Fruit fly (Drosophila melanogaster) whole organism, embryonic: ENCODE results near the gene CG13601.

Experiments used
- CG10543 ChIP-seq: fragments of 200-800 bp; sonication (Bioruptor generic); optimal IDR thresholded peaks from 3 replicates; lab custom pipeline; 2017; ENCODE audit warnings: missing biosample characterization, mild to moderate bottlenecking, missing genetic modification characterization, moderate library complexity
- CG11696 ChIP-seq: fragments of 200-800 bp; sonication (Bioruptor generic); IDR thresholded peaks from 2 replicates; pipeline ENCODE4 v1.3.6; 2022; ENCODE audit warnings: missing biosample characterization, missing genetic modification characterization
- CG11723 ChIP-seq: fragments of 200-800 bp; sonication (Bioruptor generic); optimal IDR thresholded peaks from 2 replicates; lab custom pipeline; 2017; ENCODE audit warnings: missing biosample characterization, mild to moderate bottlenecking, missing genetic modification characterization
- CG12219 ChIP-seq: fragments of 200-800 bp; sonication (Bioruptor generic); optimal IDR thresholded peaks from 3 replicates; lab custom pipeline; 2018; ENCODE audit warnings: missing biosample characterization, mild to moderate bottlenecking, missing genetic modification characterization
- CG1233 ChIP-seq: fragments of 200-800 bp; sonication (Bioruptor generic); optimal IDR thresholded peaks from 4 replicates; lab custom pipeline; 2018; ENCODE audit warnings: missing biosample characterization, mild to moderate bottlenecking, missing genetic modification characterization
- CG13424 ChIP-seq: fragments of 200-800 bp; sonication (Bioruptor generic); optimal IDR thresholded peaks from 2 replicates; lab custom pipeline; 2019; ENCODE audit warnings: missing biosample characterization, mild to moderate bottlenecking, missing genetic modification characterization, moderate library complexity
- CG14710 ChIP-seq: fragments of 200-800 bp; sonication (Bioruptor generic); optimal IDR thresholded peaks from 3 replicates; lab custom pipeline; 2019; ENCODE audit warnings: missing biosample characterization, mild to moderate bottlenecking, missing genetic modification characterization, moderate library complexity
- CG14860 ChIP-seq: fragments of 200-800 bp; sonication (Bioruptor generic); IDR thresholded peaks from 3 replicates; pipeline ENCODE4 v1.3.6; 2022; ENCODE audit warnings: missing biosample characterization, missing genetic modification characterization; ENCODE audit not compliant: partially characterized antibody
- CG1603 ChIP-seq: fragments of 200-800 bp; sonication (Bioruptor generic); optimal IDR thresholded peaks from 2 replicates; lab custom pipeline; 2019; ENCODE audit warnings: missing biosample characterization, mild to moderate bottlenecking, missing genetic modification characterization, moderate library complexity
- CG1647 ChIP-seq: fragments of 200-800 bp; sonication (Bioruptor generic); optimal IDR thresholded peaks from 3 replicates; lab custom pipeline; 2016; ENCODE audit warnings: missing biosample characterization, missing genetic modification characterization
- CG17802 ChIP-seq: fragments of 200-800 bp; sonication (Bioruptor generic); optimal IDR thresholded peaks from 2 replicates; lab custom pipeline; 2018; ENCODE audit warnings: missing biosample characterization, mild to moderate bottlenecking, missing genetic modification characterization, moderate library complexity
- CG18619 ChIP-seq: fragments of 200-800 bp; sonication (Bioruptor generic); optimal IDR thresholded peaks from 3 replicates; lab custom pipeline; 2017; ENCODE audit warnings: missing biosample characterization, mild to moderate bottlenecking, missing genetic modification characterization
- CG2116 ChIP-seq: fragments of 200-800 bp; sonication (Bioruptor generic); optimal IDR thresholded peaks from 3 replicates; lab custom pipeline; 2018; ENCODE audit warnings: missing biosample characterization, mild to moderate bottlenecking, missing genetic modification characterization
- CG43689 ChIP-seq: fragments of 200-800 bp; sonication (Bioruptor generic); IDR thresholded peaks from 2 replicates; pipeline ENCODE4 v1.3.6; 2022; ENCODE audit warnings: missing biosample characterization, missing genetic modification characterization
- CG4404 ChIP-seq: fragments of 200-800 bp; sonication (Bioruptor generic); IDR thresholded peaks from 2 replicates; pipeline ENCODE4 v1.3.6; 2022; ENCODE audit warnings: missing biosample characterization, missing genetic modification characterization
- CG4707 ChIP-seq: fragments of 200-800 bp; sonication (Bioruptor generic); optimal IDR thresholded peaks from 2 replicates; lab custom pipeline; 2018; ENCODE audit warnings: missing biosample characterization, mild to moderate bottlenecking, missing genetic modification characterization, moderate library complexity
- CG4820 ChIP-seq: fragments of 200-800 bp; sonication (Bioruptor generic); optimal IDR thresholded peaks from 3 replicates; lab custom pipeline; 2016; ENCODE audit warnings: missing biosample characterization, missing genetic modification characterization
- CG6254 ChIP-seq: fragments of 200-800 bp; sonication (Bioruptor generic); optimal IDR thresholded peaks from 3 replicates; lab custom pipeline; 2017; ENCODE audit warnings: mild to moderate bottlenecking, missing biosample characterization, missing genetic modification reagents, missing genetic modification characterization
- CG6791 ChIP-seq: fragments of 200-800 bp; sonication (Bioruptor generic); IDR thresholded peaks from 3 replicates; pipeline ENCODE4 v1.3.6; 2022; ENCODE audit warnings: missing biosample characterization, missing genetic modification characterization; ENCODE audit not compliant: partially characterized antibody
- CG7928 ChIP-seq: fragments of 200-800 bp; sonication (Bioruptor generic); optimal IDR thresholded peaks from 2 replicates; lab custom pipeline; 2017; ENCODE audit warnings: missing biosample characterization, mild to moderate bottlenecking, missing genetic modification characterization
- CG7963 ChIP-seq: fragments of 200-800 bp; sonication (Bioruptor generic); IDR thresholded peaks from 3 replicates; pipeline ENCODE4 v1.3.6; 2022; ENCODE audit warnings: missing biosample characterization, missing genetic modification characterization; ENCODE audit not compliant: partially characterized antibody
- CoRest ChIP-seq: fragments of 200-800 bp; sonication (Bioruptor generic); optimal IDR thresholded peaks from 3 replicates; lab custom pipeline; 2018; ENCODE audit warnings: missing biosample characterization, mild to moderate bottlenecking, missing genetic modification characterization, moderate library complexity
- Drgx ChIP-seq: fragments of 200-800 bp; sonication (Bioruptor generic); IDR thresholded peaks from 2 replicates; pipeline ENCODE4 v1.3.6; 2022; ENCODE audit warnings: missing biosample characterization, missing genetic modification characterization
- Hey ChIP-seq: fragments of 200-800 bp; sonication (Bioruptor generic); optimal IDR thresholded peaks from 3 replicates; lab custom pipeline; 2018; ENCODE audit warnings: missing biosample characterization, mild to moderate bottlenecking, missing genetic modification characterization
- HmgZ ChIP-seq: fragments of 200-800 bp; sonication (Bioruptor generic); optimal IDR thresholded peaks from 2 replicates; lab custom pipeline; 2018; ENCODE audit warnings: missing biosample characterization, mild to moderate bottlenecking, missing genetic modification characterization
- Hr51 ChIP-seq, 2 experiments: fragments of 200-800 bp; sonication (Bioruptor generic); optimal IDR thresholded peaks; 2 replicates in 1 of 2; 3 replicates in 1 of 2; lab custom pipeline; 2016 to 2018; ENCODE audit warnings: missing biosample characterization in 2 of 2, missing genetic modification characterization in 2 of 2, mild to moderate bottlenecking in 1 of 2, moderate library complexity in 1 of 2
- PHDP ChIP-seq: fragments of 200-800 bp; sonication (Bioruptor generic); optimal IDR thresholded peaks from 3 replicates; lab custom pipeline; 2018; ENCODE audit warnings: missing biosample characterization, mild to moderate bottlenecking, missing genetic modification characterization, moderate library complexity
- Pdp1 ChIP-seq, 2 experiments: fragments of 200-800 bp; sonication (Bioruptor generic); optimal IDR thresholded peaks; 3 replicates each; lab custom pipeline; 2016; ENCODE audit warnings: missing biosample characterization in 2 of 2, missing genetic modification characterization in 2 of 2, mild to moderate bottlenecking in 1 of 2, moderate library complexity in 1 of 2
- Ssrp ChIP-seq: fragments of 200-800 bp; sonication (Bioruptor generic); optimal IDR thresholded peaks from 2 replicates; lab custom pipeline; 2018; ENCODE audit warnings: missing biosample characterization, mild to moderate bottlenecking, missing genetic modification characterization, moderate library complexity
- Taf1 ChIP-seq: fragments of 200-800 bp; sonication (Bioruptor generic); IDR thresholded peaks from 2 replicates; pipeline ENCODE4 v1.3.6; 2022; ENCODE audit warnings: missing biosample characterization, missing genetic modification characterization
- ac ChIP-seq: fragments of 200-800 bp; sonication (Bioruptor generic); optimal IDR thresholded peaks from 3 replicates; lab custom pipeline; 2017; ENCODE audit warnings: missing biosample characterization, mild to moderate bottlenecking, missing genetic modification characterization
- amos ChIP-seq: fragments of 200-800 bp; sonication (Bioruptor generic); IDR thresholded peaks from 2 replicates; pipeline ENCODE4 v1.3.6; 2022; ENCODE audit warnings: missing biosample characterization, missing genetic modification characterization; ENCODE audit not compliant: partially characterized antibody
- ato ChIP-seq: fragments of 200-800 bp; sonication (Bioruptor generic); IDR thresholded peaks from 2 replicates; pipeline ENCODE4 v1.3.6; 2022; ENCODE audit warnings: missing biosample characterization, missing genetic modification characterization; ENCODE audit not compliant: partially characterized antibody
- chif ChIP-seq, 2 experiments: fragments of 200-800 bp; sonication (Bioruptor generic); optimal IDR thresholded peaks; 3 replicates each; lab custom pipeline; 2016; ENCODE audit warnings: missing biosample characterization in 2 of 2, missing genetic modification characterization in 2 of 2
- chm ChIP-seq: fragments of 200-800 bp; sonication (Bioruptor generic); IDR thresholded peaks from 2 replicates; pipeline ENCODE4 v1.3.6; 2022; ENCODE audit warnings: missing biosample characterization, missing genetic modification characterization
- danr ChIP-seq: fragments of 200-800 bp; sonication (Bioruptor generic); IDR thresholded peaks from 2 replicates; pipeline ENCODE4 v1.3.6; 2022; ENCODE audit warnings: missing biosample characterization, missing genetic modification characterization
- dati ChIP-seq: fragments of 200-800 bp; sonication (Bioruptor generic); IDR thresholded peaks from 2 replicates; pipeline ENCODE4 v1.3.6; 2022; ENCODE audit warnings: missing biosample characterization, missing genetic modification characterization
- dimm ChIP-seq: fragments of 200-800 bp; sonication (Bioruptor generic); IDR thresholded peaks from 2 replicates; pipeline ENCODE4 v1.3.6; 2022; ENCODE audit warnings: missing biosample characterization, missing genetic modification characterization
- ewg ChIP-seq: fragments of 200-800 bp; sonication (Bioruptor generic); optimal IDR thresholded peaks from 3 replicates; lab custom pipeline; 2017; ENCODE audit warnings: mild to moderate bottlenecking, missing biosample characterization, missing genetic modification reagents, missing genetic modification characterization
- gt ChIP-seq: fragments of 200-800 bp; sonication (Bioruptor generic); IDR thresholded peaks from 2 replicates; pipeline ENCODE4 v1.3.6; 2022; ENCODE audit warnings: missing biosample characterization, missing genetic modification characterization
- inv ChIP-seq: fragments of 200-800 bp; sonication (Bioruptor generic); IDR thresholded peaks from 2 replicates; pipeline ENCODE4 v1.3.6; 2022; ENCODE audit warnings: missing biosample characterization, missing genetic modification characterization; ENCODE audit not compliant: partially characterized antibody
- jumu ChIP-seq: fragments of 200-800 bp; sonication (Bioruptor generic); optimal IDR thresholded peaks from 3 replicates; lab custom pipeline; 2016; ENCODE audit warnings: missing biosample characterization, missing genetic modification characterization
- ken ChIP-seq: fragments of 200-800 bp; sonication (Bioruptor generic); IDR thresholded peaks from 3 replicates; pipeline ENCODE4 v1.3.6; 2022; ENCODE audit warnings: missing biosample characterization, missing genetic modification characterization
- pnt ChIP-seq: fragments of 200-800 bp; sonication (Bioruptor generic); optimal IDR thresholded peaks from 3 replicates; lab custom pipeline; 2016; ENCODE audit warnings: missing biosample characterization, missing genetic modification characterization
- psq ChIP-seq: fragments of 200-800 bp; sonication (Bioruptor generic); optimal IDR thresholded peaks from 2 replicates; lab custom pipeline; 2017; ENCODE audit warnings: missing biosample characterization, missing genetic modification characterization
- stc ChIP-seq: fragments of 200-800 bp; sonication (Bioruptor generic); IDR thresholded peaks from 2 replicates; pipeline ENCODE4 v1.3.6; 2022; ENCODE audit warnings: missing biosample characterization, missing genetic modification characterization
- tgo ChIP-seq: fragments of 200-800 bp; sonication (Bioruptor generic); IDR thresholded peaks from 3 replicates; pipeline ENCODE4 v1.3.6; 2022; ENCODE audit warnings: missing biosample characterization, missing genetic modification characterization
- tin ChIP-seq: fragments of 200-800 bp; sonication (Bioruptor generic); optimal IDR thresholded peaks from 3 replicates; lab custom pipeline; 2016; ENCODE audit warnings: missing biosample characterization, missing genetic modification characterization
- unc-4 ChIP-seq: fragments of 200-800 bp; sonication (Bioruptor generic); IDR thresholded peaks from 2 replicates; pipeline ENCODE4 v1.3.6; 2022; ENCODE audit warnings: missing biosample characterization, missing genetic modification characterization; ENCODE audit not compliant: partially characterized antibody
- usp ChIP-seq: fragments of >200 bp; optimal IDR thresholded peaks from 2 replicates; lab custom pipeline; 2017; ENCODE audit warnings: missing biosample characterization, missing genetic modification characterization

CG13601 gene

dm6 chr3R:23927429-23927828, at the start of gene CG13601 (continued):
- TF ChIP-seq usp (no peak), Ssrp (tag; lab: Kevin White, UChicago) (no peak), CG17802 (no peak), ac (GFP tag; lab: Kevin White, UChicago) (no peak), ken (GFP tag; lab: Robert Waterston, UW) (no peak), CG14860 (GFP tag; lab: Robert Waterston, UW) (peak; percentile 67), inv (peak; percentile 72), CG4707 (GFP tag; lab: Kevin White, UChicago) (no peak), CoRest (peak; percentile 33), tgo (GFP tag; lab: Robert Waterston, UW) (no peak), CG18619 (no peak), CG6254 (GFP tag; lab: Kevin White, UChicago) (no peak), Taf1 (0 out of 2 replicates have a peak, but pooled peaks have one; percentile 19), CG12219 (no peak), jumu (no peak), CG1603 (peak; percentile 59), CG11723 (no peak), ato (GFP tag; lab: Robert Waterston, UW) (peak; percentile 40; the same call in 1 of the 2 replicates), stc (GFP tag; lab: Robert Waterston, UW) (no peak), CG4820 (GFP tag; lab: Kevin White, UChicago) (peak; percentile 13), dimm (GFP tag; lab: Robert Waterston, UW) (no peak), chm (GFP tag; lab: Robert Waterston, UW) (no peak), tin (GFP tag; lab: Kevin White, UChicago) (no peak), amos (GFP tag; lab: Robert Waterston, UW) (peak; percentile 80), chif (GFP tag; optimal IDR thresholded peaks at IDR 0.05; lab: Kevin White, UChicago) (no peak), Hr51 (GFP tag; optimal IDR thresholded peaks at IDR 0.05; lab: Kevin White, UChicago) (no peak), CG7963 (GFP tag; lab: Robert Waterston, UW) (0 out of 3 replicates have a peak, but pooled peaks have one; percentile 53), CG2116 (peak; percentile 25), CG10543 (GFP tag; lab: Kevin White, UChicago) (peak; percentile 53), CG1647 (peak; percentile 21), CG14710 (tag; lab: Kevin White, UChicago) (peak; percentile 37), HmgZ (tag; lab: Kevin White, UChicago) (peak; percentile 9), Hey (peak; percentile 24), pnt (GFP tag; lab: Kevin White, UChicago) (no peak), Pdp1 (GFP tag; optimal IDR thresholded peaks at IDR 0.05; lab: Kevin White, UChicago) (peak in 1 of 2 experiments; percentile 82), CG11696 (GFP tag; lab: Robert Waterston, UW) (no peak), Drgx (GFP tag; lab: Robert Waterston, UW) (no peak), dati (GFP tag; lab: Robert Waterston, UW) (no peak), CG13424 (tag; lab: Kevin White, UChicago) (peak; percentile 47), CG7928 (GFP tag; lab: Kevin White, UChicago) (peak; percentile 54), PHDP (tag; lab: Kevin White, UChicago) (peak; percentile 17), CG43689 (GFP tag; lab: Robert Waterston, UW) (no peak), CG4404 (GFP tag; lab: Robert Waterston, UW) (no peak), danr (GFP tag; lab: Robert Waterston, UW) (no peak), gt (GFP tag; lab: Robert Waterston, UW) (no peak), CG1233 (GFP tag; lab: Kevin White, UChicago) (no peak), unc-4 (peak; percentile 87), CG6791 (GFP tag; lab: Robert Waterston, UW) (peak; percentile 67; the same call in 2 of the 3 replicates), psq (no peak), ewg (GFP tag; lab: Kevin White, UChicago) (peak; percentile 39)
